Fruit fly (Drosophila melanogaster) whole organism, embryonic: ENCODE data around the gene Exo70.

ENCODE experiments used
- Atf-2 ChIP-seq: fragments of 200-800 bp; sonication (Bioruptor generic); optimal IDR thresholded peaks from 2 replicates; lab custom pipeline; 2016; ENCODE audit warnings: missing biosample characterization, missing genetic modification characterization
- B-H2 ChIP-seq: fragments of 200-800 bp; sonication (Bioruptor generic); optimal IDR thresholded peaks from 2 replicates; lab custom pipeline; 2018; ENCODE audit warnings: missing biosample characterization, mild to moderate bottlenecking, missing genetic modification characterization
- CG11085 ChIP-seq: fragments of 200-800 bp; sonication (Bioruptor generic); IDR thresholded peaks from 2 replicates; pipeline ENCODE4 v1.3.6; 2022; ENCODE audit warnings: missing biosample characterization, missing genetic modification characterization
- CG11456 ChIP-seq: fragments of 200-800 bp; sonication (Bioruptor generic); IDR thresholded peaks from 3 replicates; pipeline ENCODE4 v1.3.6; 2022; ENCODE audit warnings: missing biosample characterization, missing genetic modification characterization
- CG12659 ChIP-seq: fragments of 200-800 bp; sonication (Bioruptor generic); optimal IDR thresholded peaks from 3 replicates; lab custom pipeline; 2017; ENCODE audit warnings: mild to moderate bottlenecking, missing biosample characterization, missing genetic modification reagents, missing genetic modification characterization
- CG13424 ChIP-seq: fragments of 200-800 bp; sonication (Bioruptor generic); optimal IDR thresholded peaks from 2 replicates; lab custom pipeline; 2019; ENCODE audit warnings: missing biosample characterization, mild to moderate bottlenecking, missing genetic modification characterization, moderate library complexity
- CG1603 ChIP-seq: fragments of 200-800 bp; sonication (Bioruptor generic); optimal IDR thresholded peaks from 2 replicates; lab custom pipeline; 2019; ENCODE audit warnings: missing biosample characterization, mild to moderate bottlenecking, missing genetic modification characterization, moderate library complexity
- CG16863 ChIP-seq: fragments of 200-800 bp; sonication (Bioruptor generic); optimal IDR thresholded peaks from 3 replicates; lab custom pipeline; 2016; ENCODE audit warnings: missing biosample characterization, missing genetic modification characterization
- CG17359 ChIP-seq: fragments of 200-800 bp; sonication (Bioruptor generic); optimal IDR thresholded peaks from 3 replicates; lab custom pipeline; 2018; ENCODE audit warnings: missing biosample characterization, mild to moderate bottlenecking, missing genetic modification characterization, moderate library complexity
- CG2678 ChIP-seq: fragments of 200-800 bp; sonication (Bioruptor generic); optimal IDR thresholded peaks from 3 replicates; lab custom pipeline; 2019; ENCODE audit warnings: missing biosample characterization, mild to moderate bottlenecking, missing genetic modification characterization, moderate library complexity
- CG32767 ChIP-seq: fragments of 200-800 bp; sonication (Bioruptor generic); IDR thresholded peaks from 2 replicates; pipeline ENCODE4 v1.3.6; 2022; ENCODE audit warnings: missing biosample characterization, missing genetic modification characterization
- CG34376 ChIP-seq: fragments of 200-800 bp; sonication (Bioruptor generic); optimal IDR thresholded peaks from 2 replicates; lab custom pipeline; 2018; ENCODE audit warnings: missing biosample characterization, mild to moderate bottlenecking, missing genetic modification characterization
- CG3847 ChIP-seq: fragments of 200-800 bp; sonication (Bioruptor generic); IDR thresholded peaks from 2 replicates; pipeline ENCODE4 v1.3.6; 2022; ENCODE audit warnings: missing biosample characterization, missing genetic modification characterization
- CG8388 ChIP-seq: fragments of 200-800 bp; sonication (Bioruptor generic); optimal IDR thresholded peaks from 2 replicates; lab custom pipeline; 2019; ENCODE audit warnings: missing biosample characterization, mild to moderate bottlenecking, missing genetic modification characterization, moderate library complexity
- CG8765 ChIP-seq: fragments of 200-800 bp; sonication (Bioruptor generic); IDR thresholded peaks from 2 replicates; pipeline ENCODE4 v1.3.6; 2022; ENCODE audit warnings: missing biosample characterization, missing genetic modification characterization
- CG9609 ChIP-seq: fragments of 200-800 bp; sonication (Bioruptor generic); optimal IDR thresholded peaks from 3 replicates; lab custom pipeline; 2016; ENCODE audit warnings: missing biosample characterization, missing genetic modification characterization
- CG9727 ChIP-seq: fragments of 200-800 bp; sonication (Bioruptor generic); optimal IDR thresholded peaks from 3 replicates; lab custom pipeline; 2017; ENCODE audit warnings: missing biosample characterization, mild to moderate bottlenecking, missing genetic modification characterization
- CTCF ChIP-seq: fragments of 200-800 bp; sonication (Bioruptor generic); optimal IDR thresholded peaks from 2 replicates; lab custom pipeline; 2017; ENCODE audit warnings: missing biosample characterization, mild to moderate bottlenecking, missing genetic modification characterization, moderate library complexity
- D ChIP-seq, 2 experiments: fragments of 200-800 bp in 1 of 2; fragments of >200 bp in 1 of 2; sonication (Bioruptor generic) in 1 of 2; optimal IDR thresholded peaks; 2 replicates in 1 of 2; 3 replicates in 1 of 2; lab custom pipeline; 2017; ENCODE audit warnings: mild to moderate bottlenecking in 1 of 2, missing biosample characterization in 1 of 2, missing genetic modification characterization in 1 of 2, missing genetic modification reagents in 1 of 2
- Dll ChIP-seq: fragments of 200-800 bp; sonication (Bioruptor generic); IDR thresholded peaks from 4 replicates; pipeline ENCODE4 v1.3.6; 2022; ENCODE audit warnings: missing biosample characterization, missing genetic modification characterization; ENCODE audit not compliant: partially characterized antibody
- Ets97D ChIP-seq: fragments of 200-800 bp; sonication (Bioruptor generic); optimal IDR thresholded peaks from 3 replicates; lab custom pipeline; 2016; ENCODE audit warnings: missing biosample characterization, missing genetic modification characterization
- H15 ChIP-seq: fragments of 200-800 bp; sonication (Bioruptor generic); IDR thresholded peaks from 3 replicates; pipeline ENCODE4 v1.3.6; 2022; ENCODE audit warnings: missing biosample characterization, missing genetic modification characterization
- Hmx ChIP-seq: fragments of 200-800 bp; sonication (Bioruptor generic); optimal IDR thresholded peaks from 2 replicates; lab custom pipeline; 2016; ENCODE audit warnings: missing biosample characterization, missing genetic modification characterization
- Hr39 ChIP-seq: fragments of >200 bp; optimal IDR thresholded peaks from 2 replicates; lab custom pipeline; 2017
- Hr78 ChIP-seq, 2 experiments: fragments of 200-800 bp in 1 of 2; fragments of >200 bp in 1 of 2; sonication (Bioruptor generic) in 1 of 2; optimal IDR thresholded peaks; 2 replicates each; lab custom pipeline; 2017 to 2019; ENCODE audit warnings: missing biosample characterization in 2 of 2, missing genetic modification characterization in 2 of 2, mild to moderate bottlenecking in 1 of 2, moderate library complexity in 1 of 2
- NFAT ChIP-seq: fragments of 200-800 bp; sonication (Bioruptor generic); IDR thresholded peaks from 2 replicates; pipeline ENCODE4 v1.3.6; 2022; ENCODE audit warnings: missing biosample characterization, missing genetic modification characterization
- NfI ChIP-seq: fragments of 200-800 bp; sonication (Bioruptor generic); optimal IDR thresholded peaks from 3 replicates; lab custom pipeline; 2018; ENCODE audit warnings: missing biosample characterization, mild to moderate bottlenecking, missing genetic modification characterization, moderate library complexity
- Oaz ChIP-seq: fragments of 200-800 bp; sonication (Bioruptor generic); IDR thresholded peaks from 2 replicates; pipeline ENCODE4 v1.3.6; 2022; ENCODE audit warnings: missing biosample characterization, missing genetic modification characterization
- Ptx1 ChIP-seq: fragments of 200-800 bp; sonication (Bioruptor generic); IDR thresholded peaks from 2 replicates; pipeline ENCODE4 v1.3.6; 2022; ENCODE audit warnings: missing biosample characterization, missing genetic modification characterization
- Ravus ChIP-seq: fragments of 200-800 bp; sonication (Bioruptor generic); IDR thresholded peaks from 2 replicates; pipeline ENCODE4 v1.3.6; 2022; ENCODE audit warnings: missing biosample characterization, missing genetic modification characterization
- Sox102F ChIP-seq: fragments of 200-800 bp; sonication (Bioruptor generic); optimal IDR thresholded peaks from 2 replicates; lab custom pipeline; 2018; ENCODE audit warnings: missing biosample characterization, mild to moderate bottlenecking, missing genetic modification characterization, moderate library complexity
- aop ChIP-seq: fragments of 200-800 bp; sonication (Bioruptor generic); IDR thresholded peaks from 2 replicates; pipeline ENCODE4 v1.3.6; 2022; ENCODE audit warnings: missing biosample characterization, missing genetic modification characterization
- az2 ChIP-seq: fragments of 200-800 bp; sonication (Bioruptor generic); optimal IDR thresholded peaks from 3 replicates; lab custom pipeline; 2016; ENCODE audit warnings: missing biosample characterization, missing genetic modification characterization
- cato ChIP-seq: fragments of 200-800 bp; sonication (Bioruptor generic); optimal IDR thresholded peaks from 2 replicates; lab custom pipeline; 2016; ENCODE audit warnings: missing biosample characterization, missing genetic modification characterization, borderline replicate concordance
- corto ChIP-seq: fragments of 200-800 bp; sonication (Bioruptor generic); optimal IDR thresholded peaks from 2 replicates; lab custom pipeline; 2016; ENCODE audit warnings: missing biosample characterization, mild to moderate bottlenecking, missing genetic modification characterization, moderate library complexity
- cwo ChIP-seq: fragments of 200-800 bp; sonication (Bioruptor generic); optimal IDR thresholded peaks from 3 replicates; lab custom pipeline; 2017; ENCODE audit warnings: missing biosample characterization, missing genetic modification characterization, mild to moderate bottlenecking, moderate library complexity, missing genetic modification reagents
- dpn ChIP-seq, 2 experiments: fragments of 200-800 bp; sonication (Bioruptor generic); optimal IDR thresholded peaks; 3 replicates each; lab custom pipeline; 2016; ENCODE audit warnings: missing biosample characterization in 2 of 2, missing genetic modification characterization in 2 of 2
- eyg ChIP-seq: fragments of 200-800 bp; sonication (Bioruptor generic); optimal IDR thresholded peaks from 3 replicates; lab custom pipeline; 2016; ENCODE audit warnings: missing biosample characterization, missing genetic modification characterization
- gsb ChIP-seq: fragments of 200-800 bp; sonication (Bioruptor generic); IDR thresholded peaks from 2 replicates; pipeline ENCODE4 v1.3.6; 2022; ENCODE audit warnings: missing biosample characterization, missing genetic modification characterization
- gt ChIP-seq: fragments of 200-800 bp; sonication (Bioruptor generic); IDR thresholded peaks from 2 replicates; pipeline ENCODE4 v1.3.6; 2022; ENCODE audit warnings: missing biosample characterization, missing genetic modification characterization
- hbn ChIP-seq: fragments of 200-800 bp; sonication (Bioruptor generic); IDR thresholded peaks from 2 replicates; pipeline ENCODE4 v1.3.6; 2022; ENCODE audit warnings: missing biosample characterization, missing genetic modification characterization; ENCODE audit not compliant: partially characterized antibody
- ken ChIP-seq: fragments of 200-800 bp; sonication (Bioruptor generic); IDR thresholded peaks from 3 replicates; pipeline ENCODE4 v1.3.6; 2022; ENCODE audit warnings: missing biosample characterization, missing genetic modification characterization
- lov ChIP-seq, 2 experiments: fragments of 200-800 bp in 1 of 2; fragments of >200 bp in 1 of 2; sonication (Bioruptor generic) in 1 of 2; IDR thresholded peaks in 1 of 2; optimal IDR thresholded peaks in 1 of 2; 2 replicates in 1 of 2; 3 replicates in 1 of 2; pipeline versions ENCODE4 v1.3.6 to Lab custom; 2017 to 2022; ENCODE audit warnings: missing biosample characterization in 1 of 2, missing genetic modification characterization in 1 of 2
- repo ChIP-seq: fragments of 200-800 bp; sonication (Bioruptor generic); optimal IDR thresholded peaks from 2 replicates; lab custom pipeline; 2016; ENCODE audit warnings: missing biosample characterization, missing genetic modification characterization
- rib ChIP-seq: fragments of 200-800 bp; sonication (Bioruptor generic); IDR thresholded peaks from 2 replicates; pipeline ENCODE4 v1.3.6; 2022; ENCODE audit warnings: missing biosample characterization, missing genetic modification characterization
- stwl ChIP-seq: fragments of 200-800 bp; sonication (Bioruptor generic); optimal IDR thresholded peaks from 3 replicates; lab custom pipeline; 2018; ENCODE audit warnings: missing biosample characterization, mild to moderate bottlenecking, missing genetic modification characterization, moderate library complexity
- tin ChIP-seq: fragments of 200-800 bp; sonication (Bioruptor generic); optimal IDR thresholded peaks from 3 replicates; lab custom pipeline; 2016; ENCODE audit warnings: missing biosample characterization, missing genetic modification characterization
- tio ChIP-seq: fragments of 200-800 bp; sonication (Bioruptor generic); optimal IDR thresholded peaks from 2 replicates; lab custom pipeline; 2017; ENCODE audit warnings: missing biosample characterization, missing genetic modification characterization, inconsistent platforms
- trh ChIP-seq: fragments of 200-800 bp; sonication (Bioruptor generic); optimal IDR thresholded peaks from 2 replicates; lab custom pipeline; 2016; ENCODE audit warnings: missing biosample characterization, missing genetic modification characterization
- unc-4 ChIP-seq: fragments of 200-800 bp; sonication (Bioruptor generic); IDR thresholded peaks from 2 replicates; pipeline ENCODE4 v1.3.6; 2022; ENCODE audit warnings: missing biosample characterization, missing genetic modification characterization; ENCODE audit not compliant: partially characterized antibody
- zfh1 ChIP-seq: fragments of 200-800 bp; sonication (Bioruptor generic); IDR thresholded peaks from 3 replicates; pipeline ENCODE4 v1.3.6; 2022; ENCODE audit warnings: missing biosample characterization, missing genetic modification characterization

Exo70 gene

DNA sequence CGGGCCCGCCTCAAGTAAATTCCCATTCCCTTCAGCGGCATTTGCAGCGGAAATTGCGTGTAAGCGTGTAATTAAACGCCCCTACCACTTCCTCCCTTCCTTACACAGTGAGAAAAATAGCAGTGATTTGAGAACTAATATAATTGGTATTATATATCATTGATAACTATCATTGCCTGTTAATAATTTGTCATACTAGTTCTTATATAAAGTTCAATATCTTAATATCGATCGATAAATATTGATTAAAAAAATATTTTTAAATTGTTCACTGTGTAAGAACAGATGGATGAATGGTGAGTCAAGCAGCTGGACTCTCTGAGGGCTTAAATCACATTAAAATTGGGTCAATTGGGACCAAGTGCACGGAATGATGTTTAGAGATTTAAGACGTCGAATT lies 33.4 kb downstream of the Exo70 start (continued):
- no peak for TF ChIP-seq Ravus (GFP tag; lab: Robert Waterston, UW)
- TF ChIP-seq tin (GFP tag; lab: Kevin White, UChicago) = peak; percentile 47
- no peak for TF ChIP-seq Oaz (GFP tag; lab: Robert Waterston, UW)
- peak; percentile 32 for TF ChIP-seq CG12659 (GFP tag; lab: Kevin White, UChicago)
- TF ChIP-seq lov (optimal IDR thresholded peaks at IDR 0.05; lab: Kevin White, UChicago) = no peak
- 0 out of 3 replicates have a peak, but pooled peaks have one; percentile 24 for TF ChIP-seq lov (GFP tag; IDR thresholded peaks at IDR 0.05; lab: Robert Waterston, UW)
- TF ChIP-seq Sox102F (GFP tag; lab: Kevin White, UChicago) = peak; percentile 43
- no peak for TF ChIP-seq Hmx (GFP tag; lab: Kevin White, UChicago)
- TF ChIP-seq D (optimal IDR thresholded peaks at IDR 0.05; lab: Kevin White, UChicago) = no peak
- TF ChIP-seq D (GFP tag; optimal IDR thresholded peaks at IDR 0.05; lab: Kevin White, UChicago) = peak; percentile 49
- TF ChIP-seq CG34376 (GFP tag; lab: Kevin White, UChicago) = no peak
- no peak for TF ChIP-seq gt (GFP tag; lab: Robert Waterston, UW)
- no peak for TF ChIP-seq Ets97D
- TF ChIP-seq aop (GFP tag; lab: Robert Waterston, UW) = no peak
- no peak for TF ChIP-seq CG32767 (GFP tag; lab: Robert Waterston, UW)
- no peak for TF ChIP-seq CG11456
- no peak for TF ChIP-seq trh
- no peak for TF ChIP-seq Dll
- TF ChIP-seq dpn (GFP tag; optimal IDR thresholded peaks at IDR 0.05; lab: Kevin White, UChicago) = peak in 1 of 2 experiments; percentile 18
- TF ChIP-seq stwl (tag; lab: Kevin White, UChicago) = peak; percentile 0
- 0 out of 2 replicates have a peak, but pooled peaks have one; percentile 8 for TF ChIP-seq CG3847
- no peak for TF ChIP-seq CG11085 (GFP tag; lab: Robert Waterston, UW)
- no peak for TF ChIP-seq NFAT (GFP tag; lab: Robert Waterston, UW)
- TF ChIP-seq CG16863 (GFP tag; lab: Kevin White, UChicago) = no peak
- TF ChIP-seq cato (GFP tag; lab: Kevin White, UChicago) = no peak
- TF ChIP-seq CG8388 (GFP tag; lab: Kevin White, UChicago) = no peak
- no peak for TF ChIP-seq repo
- peak; percentile 67 for TF ChIP-seq CG2678 (tag; lab: Kevin White, UChicago)
- TF ChIP-seq CG13424 = peak; percentile 17
- TF ChIP-seq H15 (GFP tag; lab: Robert Waterston, UW) = no peak
- no peak for TF ChIP-seq B-H2 (GFP tag; lab: Kevin White, UChicago)
- TF ChIP-seq CG9609 (GFP tag; lab: Kevin White, UChicago) = no peak
- TF ChIP-seq unc-4 = no peak
- TF ChIP-seq az2 (GFP tag; lab: Kevin White, UChicago) = no peak
- peak; percentile 54 for TF ChIP-seq Ptx1 (GFP tag; lab: Robert Waterston, UW)
- no peak for TF ChIP-seq eyg (GFP tag; lab: Kevin White, UChicago)
- TF ChIP-seq Hr39 (lab: Kevin White, UChicago) = no peak
- TF ChIP-seq Hr78 (GFP tag; optimal IDR thresholded peaks at IDR 0.05; lab: Kevin White, UChicago) = no peak
- no peak for TF ChIP-seq NfI (GFP tag; lab: Kevin White, UChicago)
- TF ChIP-seq ken (GFP tag; lab: Robert Waterston, UW) = no peak
- TF ChIP-seq CG1603 (tag; lab: Kevin White, UChicago) = no peak
- peak; percentile 76 for TF ChIP-seq CG17359 (tag; lab: Kevin White, UChicago)
- TF ChIP-seq CG9727 = peak; percentile 44
- TF ChIP-seq tio (GFP tag; lab: Kevin White, UChicago) = no peak
- peak; percentile 48 for TF ChIP-seq cwo (GFP tag; lab: Kevin White, UChicago)
- no peak for TF ChIP-seq rib (GFP tag; lab: Robert Waterston, UW)
- no peak for TF ChIP-seq corto
- TF ChIP-seq Atf-2 (GFP tag; lab: Kevin White, UChicago) = no peak
- TF ChIP-seq CG8765 (GFP tag; lab: Robert Waterston, UW) = no peak
- no peak for TF ChIP-seq gsb (GFP tag; lab: Robert Waterston, UW)
- no peak for TF ChIP-seq CTCF (GFP tag; lab: Kevin White, UChicago)
- no peak for TF ChIP-seq hbn (GFP tag; lab: Robert Waterston, UW)
- 0 out of 3 replicates have a peak, but pooled peaks have one; percentile 29 for TF ChIP-seq zfh1
